Worm (Caenorhabditis elegans) whole organism, L4 larva: ENCODE results near the gene R07E3.7.
A peak's percentile ranks its signal among the peaks of the same experiment; 100 is the strongest.

Experiments used
- D1046.2 ChIP-seq: fragments of 200-800 bp; sonication (Bioruptor generic); IDR thresholded peaks from 2 replicates; pipeline ENCODE4 v1.3.6; 2022; ENCODE audit warnings: missing genetic modification characterization, missing compliant biosample characterization
- F10B5.3 ChIP-seq: sonication (generic microtip); optimal IDR thresholded peaks from 2 replicates; lab custom pipeline; 2016; ENCODE audit warnings: mild to moderate bottlenecking, missing genetic modification characterization, missing compliant biosample characterization
- F26F4.8 ChIP-seq: fragments of 200-800 bp; sonication (Bioruptor generic); conservative IDR thresholded peaks from 2 replicates; pipeline ENCODE4 v1.3.6; 2022; ENCODE audit warnings: missing genetic modification characterization, missing compliant biosample characterization
- F49E8.2 ChIP-seq: sonication (generic microtip); optimal IDR thresholded peaks from 2 replicates; lab custom pipeline; 2016; ENCODE audit warnings: missing compliant biosample characterization, mild to moderate bottlenecking, missing genetic modification characterization, borderline replicate concordance
- T20F7.1 ChIP-seq: fragments of 200-800 bp; sonication (Bioruptor generic); optimal IDR thresholded peaks from 2 replicates; lab custom pipeline; 2018; ENCODE audit warnings: mild to moderate bottlenecking, missing genetic modification characterization, missing compliant biosample characterization
- T26A8.4 ChIP-seq: fragments of 200-800 bp; sonication (Bioruptor generic); IDR thresholded peaks from 2 replicates; pipeline ENCODE4 v1.3.6; 2022; ENCODE audit warnings: missing genetic modification characterization, missing compliant biosample characterization
- ZK337.2 ChIP-seq: fragments of 200-800 bp; sonication (Bioruptor generic); IDR thresholded peaks from 2 replicates; pipeline ENCODE4 v1.3.6; 2022; ENCODE audit warnings: missing genetic modification reagents, missing genetic modification characterization, missing compliant biosample characterization
- aha-1 ChIP-seq: fragments of 150-350 bp; peaks from one replicate; lab custom pipeline; 2014; ENCODE audit warnings: missing biosample characterization, missing genetic modification characterization
- attf-4 ChIP-seq: sonication (generic microtip); optimal IDR thresholded peaks from 3 replicates; lab custom pipeline; 2017; ENCODE audit warnings: missing biosample characterization, missing genetic modification characterization
- ceh-28 ChIP-seq: fragments of 150-350 bp; optimal IDR thresholded peaks from 2 replicates; lab custom pipeline; 2014; ENCODE audit warnings: missing biosample characterization, missing genetic modification reagents, missing genetic modification characterization
- ceh-62 ChIP-seq: sonication (generic microtip); optimal IDR thresholded peaks from 2 replicates; lab custom pipeline; 2017; ENCODE audit warnings: missing biosample characterization, missing genetic modification characterization
- ceh-82 ChIP-seq: sonication (generic microtip); optimal IDR thresholded peaks from 2 replicates; lab custom pipeline; 2017; ENCODE audit warnings: missing biosample characterization, missing genetic modification characterization
- dmd-8 ChIP-seq: fragments of 200-800 bp; sonication (Bioruptor generic); IDR thresholded peaks from 2 replicates; pipeline ENCODE4 v1.3.6; 2022; ENCODE audit warnings: missing genetic modification characterization, missing compliant biosample characterization
- dve-1 ChIP-seq: sonication (generic microtip); optimal IDR thresholded peaks from 2 replicates; lab custom pipeline; 2017; ENCODE audit warnings: antibody characterized with exemption, mild to moderate bottlenecking, missing genetic modification characterization, missing compliant biosample characterization; ENCODE audit not compliant: insufficient read depth
- hlh-30 ChIP-seq: sonication (generic microtip); optimal IDR thresholded peaks from 2 replicates; lab custom pipeline; 2017; ENCODE audit warnings: antibody characterized with exemption, mild to moderate bottlenecking, missing genetic modification characterization, missing compliant biosample characterization; ENCODE audit not compliant: insufficient read depth
- hmg-1.1 ChIP-seq: fragments of 200-800 bp; sonication (Bioruptor generic); IDR thresholded peaks from 2 replicates; pipeline ENCODE4 v1.3.6; 2022; ENCODE audit warnings: missing genetic modification reagents, missing genetic modification characterization, missing compliant biosample characterization
- jun-1 ChIP-seq: fragments of 150-350 bp; optimal IDR thresholded peaks from 2 replicates; lab custom pipeline; 2014; ENCODE audit warnings: missing biosample characterization, missing genetic modification reagents, missing genetic modification characterization
- lin-15B ChIP-seq: fragments of 150-350 bp; sonication (generic microtip); optimal IDR thresholded peaks from 3 replicates; lab custom pipeline; 2014; ENCODE audit warnings: missing biosample characterization, missing genetic modification characterization
- lin-39 ChIP-seq: fragments of 150-350 bp; optimal IDR thresholded peaks from 2 replicates; lab custom pipeline; 2014; ENCODE audit warnings: missing biosample characterization, missing genetic modification reagents, missing genetic modification characterization
- mdl-1 ChIP-seq, 2 experiments: fragments of 150-350 bp in 1 of 2; sonication (generic microtip) in 1 of 2; optimal IDR thresholded peaks; 2 replicates each; lab custom pipeline; 2014 to 2017; ENCODE audit warnings: missing biosample characterization in 2 of 2, missing genetic modification characterization in 2 of 2
- mep-1 ChIP-seq: fragments of 150-350 bp; sonication (generic microtip); optimal IDR thresholded peaks from 3 replicates; lab custom pipeline; 2014; ENCODE audit warnings: missing biosample characterization, missing genetic modification characterization
- mxl-3 ChIP-seq: fragments of 200-800 bp; sonication (Bioruptor generic); optimal IDR thresholded peaks from 2 replicates; lab custom pipeline; 2018; ENCODE audit warnings: mild to moderate bottlenecking, missing genetic modification characterization, missing compliant biosample characterization
- nhr-10 ChIP-seq: fragments of 150-350 bp; optimal IDR thresholded peaks from 2 replicates; lab custom pipeline; 2014; ENCODE audit warnings: missing biosample characterization, missing genetic modification characterization
- nhr-11 ChIP-seq: fragments of 150-350 bp; optimal IDR thresholded peaks from 2 replicates; lab custom pipeline; 2014; ENCODE audit warnings: missing biosample characterization, missing genetic modification characterization
- nhr-111 ChIP-seq: fragments of 200-800 bp; sonication (Bioruptor generic); optimal IDR thresholded peaks from 2 replicates; lab custom pipeline; 2018; ENCODE audit warnings: mild to moderate bottlenecking, missing genetic modification characterization, missing compliant biosample characterization
- nhr-25 ChIP-seq: sonication (generic microtip); optimal IDR thresholded peaks from 2 replicates; lab custom pipeline; 2017; ENCODE audit warnings: missing genetic modification characterization, mild to moderate bottlenecking, missing compliant biosample characterization, antibody characterized with exemption, moderate library complexity, borderline replicate concordance; ENCODE audit not compliant: insufficient read depth
- nhr-28 ChIP-seq: fragments of 150-350 bp; optimal IDR thresholded peaks from 2 replicates; lab custom pipeline; 2014; ENCODE audit warnings: missing biosample characterization, missing genetic modification characterization
- nhr-41 ChIP-seq: fragments of 200-800 bp; sonication (Bioruptor generic); IDR thresholded peaks from 2 replicates; pipeline ENCODE4 v1.3.6; 2022; ENCODE audit warnings: missing genetic modification reagents, missing genetic modification characterization, missing compliant biosample characterization
- nhr-42 ChIP-seq: fragments of 200-800 bp; sonication (Bioruptor generic); IDR thresholded peaks from 2 replicates; pipeline ENCODE4 v1.3.6; 2022; ENCODE audit warnings: missing genetic modification characterization, missing compliant biosample characterization
- nhr-48 ChIP-seq: sonication (generic microtip); optimal IDR thresholded peaks from 2 replicates; lab custom pipeline; 2016; ENCODE audit warnings: mild to moderate bottlenecking, missing genetic modification characterization, missing compliant biosample characterization
- pha-4 ChIP-seq, 2 experiments: fragments of 150-350 bp in 1 of 2; fragments of 200-800 bp in 1 of 2; sonication (Bioruptor generic) in 1 of 2; IDR thresholded peaks in 1 of 2; optimal IDR thresholded peaks in 1 of 2; 2 replicates each; pipeline versions ENCODE4 v1.3.6 to Lab custom; 2014 to 2022; ENCODE audit warnings: missing genetic modification characterization in 2 of 2, missing genetic modification reagents in 2 of 2, missing biosample characterization in 1 of 2, missing compliant biosample characterization in 1 of 2
- sdz-12 ChIP-seq: fragments of 200-800 bp; sonication (Bioruptor generic); optimal IDR thresholded peaks from 2 replicates; lab custom pipeline; 2018; ENCODE audit warnings: mild to moderate bottlenecking, missing genetic modification characterization, missing compliant biosample characterization
- snpc-4 ChIP-seq: fragments of 150-350 bp; optimal IDR thresholded peaks from 2 replicates; lab custom pipeline; 2014; ENCODE audit warnings: missing biosample characterization, missing genetic modification characterization
- unc-62 ChIP-seq, 3 experiments: fragments of 150-350 bp in 1 of 3; sonication (generic microtip); optimal IDR thresholded peaks in 2 of 3; peaks in 1 of 3; 1 replicate in 1 of 3; 2 replicates in 2 of 3; lab custom pipeline; 2014 to 2017; ENCODE audit warnings: missing biosample characterization in 3 of 3, missing genetic modification characterization in 3 of 3, missing genetic modification reagents in 3 of 3, missing genotype in 1 of 3
- zag-1 ChIP-seq: fragments of 150-350 bp; optimal IDR thresholded peaks from 2 replicates; lab custom pipeline; 2014; ENCODE audit warnings: missing biosample characterization, missing genetic modification characterization
- zfp-3 ChIP-seq: fragments of 200-800 bp; sonication (Bioruptor generic); conservative IDR thresholded peaks from 2 replicates; pipeline ENCODE4 v1.3.6; 2022; ENCODE audit warnings: missing genetic modification reagents, missing genetic modification characterization, missing compliant biosample characterization
- zip-2 ChIP-seq: fragments of 150-350 bp; optimal IDR thresholded peaks from 2 replicates; lab custom pipeline; 2014; ENCODE audit warnings: missing biosample characterization, missing genetic modification characterization
- ztf-7 ChIP-seq: fragments of 150-350 bp; optimal IDR thresholded peaks from 2 replicates; lab custom pipeline; 2014; ENCODE audit warnings: missing biosample characterization, missing genetic modification characterization

Gene R07E3.7

DNA sequence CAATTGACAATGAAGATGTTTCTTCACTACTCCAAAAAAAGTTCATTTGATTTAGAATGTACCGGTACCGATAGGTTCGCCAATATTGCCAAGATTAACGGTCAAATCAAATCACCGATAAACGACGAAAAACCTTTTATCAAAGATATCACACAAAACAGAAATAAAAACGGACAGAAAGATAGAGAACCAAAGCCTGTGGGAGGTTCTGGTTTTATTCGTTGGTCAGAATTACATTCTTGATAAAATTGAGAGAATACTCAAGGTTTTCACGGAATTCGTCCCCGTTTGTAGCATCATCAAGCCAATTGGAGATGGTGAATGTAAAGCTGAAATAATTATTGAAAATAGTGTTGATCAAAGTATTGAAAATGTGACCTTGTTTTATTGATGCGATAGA, 48.6 kb downstream of the R07E3.7 start:
- TF ChIP-seq nhr-25 (tag; lab: Kevin White, UChicago), result peak; percentile 25
- no peak for TF ChIP-seq mdl-1 (tag; optimal IDR thresholded peaks at IDR 0.05; lab: Kevin White, UChicago)

DNA sequence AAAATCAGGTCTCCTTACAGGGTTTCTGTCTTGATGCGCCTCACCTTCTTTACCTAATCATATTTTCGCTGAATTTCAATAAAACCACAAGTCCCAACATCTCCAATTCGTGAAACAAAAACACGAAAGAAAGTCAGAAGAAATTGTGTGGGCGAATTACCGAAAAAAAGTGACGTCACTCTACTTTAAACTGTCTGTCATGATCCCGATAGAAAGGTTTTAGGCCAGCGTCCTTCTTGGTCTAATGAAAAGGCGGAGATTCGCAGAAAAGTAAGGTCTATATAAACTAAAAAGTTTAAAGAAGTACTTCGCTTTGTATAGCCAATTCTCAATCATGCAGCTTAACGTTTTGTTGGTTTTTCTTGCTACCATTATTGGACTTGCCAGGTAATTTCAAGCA, 49.3 kb downstream of the R07E3.7 start, which contains the start of gene cnc-8:
Gene cnc-8 (plus strand): TSS at position 307 of the 400 bp plus-strand sequence.
- TF ChIP-seq nhr-11 (tag; lab: Kevin White, UChicago), result no peak
- no peak for TF ChIP-seq nhr-10 (tag; lab: Kevin White, UChicago)
- TF ChIP-seq dve-1 (tag; lab: Kevin White, UChicago), result peak; percentile 9
- no peak for TF ChIP-seq T20F7.1 (GFP tag; lab: Kevin White, UChicago)
- TF ChIP-seq aha-1 (tag; lab: Kevin White, UChicago), result peak; percentile 49
- TF ChIP-seq snpc-4 (tag; lab: Kevin White, UChicago), result no peak
- no peak for TF ChIP-seq F10B5.3 (tag; lab: Kevin White, UChicago)
- peak; percentile 29 for TF ChIP-seq nhr-25 (tag; lab: Kevin White, UChicago)
- TF ChIP-seq mep-1 (tag; lab: Kevin White, UChicago), result peak; percentile 22
- TF ChIP-seq lin-15B, result no peak

- peak; percentile 16 for TF ChIP-seq nhr-28 (tag; lab: Kevin White, UChicago)
- no peak for TF ChIP-seq attf-4 (tag; lab: Kevin White, UChicago)
- TF ChIP-seq nhr-41, result no peak
- peak; percentile 32 for TF ChIP-seq hlh-30
- no peak for TF ChIP-seq ZK337.2 (GFP tag; lab: Robert Waterston, UW)
- peak; percentile 54 for TF ChIP-seq mxl-3 (GFP tag; lab: Kevin White, UChicago)
- TF ChIP-seq F49E8.2 (tag; lab: Kevin White, UChicago), result no peak
- TF ChIP-seq lin-15B, result no peak
- peak in 1 of 2 experiments; percentile 21 for TF ChIP-seq mdl-1 (tag; optimal IDR thresholded peaks at IDR 0.05; lab: Kevin White, UChicago)
- TF ChIP-seq zag-1 (tag; lab: Kevin White, UChicago), result no peak
- TF ChIP-seq F26F4.8 (GFP tag; lab: Robert Waterston, UW), result no peak
- no peak for TF ChIP-seq hmg-1.1
These were observed 51.4 kb downstream of the R07E3.7 start, which contains the start of gene fipr-21 for ce11 chrX:10304178-10304577. TSS of gene fipr-21 (plus strand) at chrX:10304529.

DNA sequence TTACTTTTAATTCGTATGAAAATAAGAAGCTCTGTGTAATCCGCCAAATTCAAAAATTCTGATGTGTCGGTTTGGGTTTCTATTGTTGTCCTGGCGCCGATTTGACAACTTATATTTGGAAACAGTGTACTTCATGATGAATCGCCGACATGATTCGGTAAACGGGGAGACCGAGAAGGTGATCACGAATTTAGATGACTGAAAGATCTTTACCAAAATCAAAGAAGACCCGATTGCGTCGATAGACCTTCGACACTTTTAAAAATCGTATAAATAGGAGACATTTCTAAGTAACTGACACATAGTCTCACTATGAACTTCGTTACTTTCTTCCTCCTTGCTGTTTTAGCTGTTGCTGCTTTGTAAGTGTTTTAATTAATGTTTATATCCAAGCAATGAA, 53.1 kb downstream of the R07E3.7 start, which contains the start of gene fip-5:
Gene fip-5 (plus strand): TSS at position 312 of the 400 bp plus-strand sequence.
- TF ChIP-seq ceh-62 (no peak), hlh-30 (no peak), lin-39 (tag; lab: Kevin White, UChicago) (no peak), unc-62 (GFP tag; optimal IDR thresholded peaks at IDR 0.05 in 1 of 2; lab: Kevin White, UChicago) (peak in 1 of 2 experiments; percentile 90), unc-62 (tag; optimal IDR thresholded peaks at IDR 0.05; lab: Kevin White, UChicago) (no peak), pha-4 (GFP tag; IDR thresholded peaks at IDR 0.05; lab: Robert Waterston, UW) (no peak), pha-4 (tag; optimal IDR thresholded peaks at IDR 0.05; lab: Kevin White, UChicago) (no peak), ceh-82 (tag; lab: Kevin White, UChicago) (no peak), T20F7.1 (GFP tag; lab: Kevin White, UChicago) (no peak), nhr-10 (tag; lab: Kevin White, UChicago) (no peak), aha-1 (tag; lab: Kevin White, UChicago) (peak; percentile 0), ceh-28 (tag; lab: Kevin White, UChicago) (no peak), sdz-12 (GFP tag; lab: Kevin White, UChicago) (no peak)

DNA sequence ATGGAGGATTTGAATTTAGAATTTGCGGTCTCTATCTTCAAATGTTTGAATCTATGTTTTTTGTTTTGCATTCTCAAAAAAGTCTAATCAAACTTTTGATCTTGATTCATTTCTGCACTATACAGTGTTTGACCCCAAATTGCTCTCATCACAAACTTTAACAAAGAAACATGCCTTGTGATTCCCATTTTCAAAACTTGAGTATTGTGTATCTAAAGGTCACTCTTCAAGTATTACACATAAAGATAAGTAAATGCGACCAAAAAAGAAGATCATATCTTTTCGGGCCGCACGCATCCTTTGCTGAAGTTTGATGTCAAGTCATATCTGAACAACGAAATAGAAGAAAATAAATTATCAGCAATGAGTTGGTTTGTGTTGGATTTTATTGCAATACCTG, 53.6 kb downstream of the R07E3.7 start:
- TF ChIP-seq nhr-48 (tag; lab: Kevin White, UChicago) (peak; percentile 18), T26A8.4 (GFP tag; lab: Robert Waterston, UW) (no peak), hlh-30 (peak; percentile 2), D1046.2 (GFP tag; lab: Robert Waterston, UW) (no peak), dmd-8 (no peak), zip-2 (no peak), nhr-42 (GFP tag; lab: Robert Waterston, UW) (no peak), ztf-7 (tag; lab: Kevin White, UChicago) (no peak), ceh-28 (tag; lab: Kevin White, UChicago) (no peak), zfp-3 (no peak), jun-1 (no peak), nhr-111 (GFP tag; lab: Kevin White, UChicago) (no peak)
